Worm (Caenorhabditis elegans) whole organism, L3 larva: ENCODE results near the gene srlf-22.

ENCODE experiments used
- R02D3.7 ChIP-seq: fragments of 150-350 bp; optimal IDR thresholded peaks from 2 replicates; lab custom pipeline; 2014; ENCODE audit warnings: missing biosample characterization, missing genetic modification characterization
- ama-1 ChIP-seq: fragments of 150-350 bp; optimal IDR thresholded peaks from 2 replicates; lab custom pipeline; 2018
- daf-12 ChIP-seq: fragments of 150-350 bp; optimal IDR thresholded peaks from 2 replicates; lab custom pipeline; 2014; ENCODE audit warnings: missing biosample characterization, missing genetic modification reagents, missing genetic modification characterization
- egl-27 ChIP-seq: sonication (generic microtip); optimal IDR thresholded peaks from 4 replicates; lab custom pipeline; 2017; ENCODE audit warnings: missing biosample characterization, missing genetic modification reagents, missing genetic modification characterization
- nhr-28 ChIP-seq: fragments of 150-350 bp; optimal IDR thresholded peaks from 2 replicates; lab custom pipeline; 2014; ENCODE audit warnings: missing biosample characterization, missing genetic modification characterization
- pha-4 ChIP-seq: fragments of 150-350 bp; optimal IDR thresholded peaks from 2 replicates; lab custom pipeline; 2014; ENCODE audit warnings: missing biosample characterization, missing genetic modification reagents, missing genetic modification characterization

ce11 chrV:890423-890822, 512 bp upstream of the srlf-22 start, which contains the start of gene srlf-21:
- TF ChIP-seq ama-1 (lab: Kevin White, UChicago) (no peak), nhr-28 (tag; lab: Kevin White, UChicago) (no peak), pha-4 (no peak), R02D3.7 (tag; lab: Kevin White, UChicago) (no peak), daf-12 (tag; lab: Kevin White, UChicago) (no peak), egl-27 (no peak)
